Worm (Caenorhabditis elegans) whole organism, L4 larva: ENCODE results near the gene F10G7.10.
A peak's percentile ranks its signal among the peaks of the same experiment; 100 is the strongest.

Experiments used
- D1046.2 ChIP-seq: fragments of 200-800 bp; sonication (Bioruptor generic); IDR thresholded peaks from 2 replicates; pipeline ENCODE4 v1.3.6; 2022; ENCODE audit warnings: missing genetic modification characterization, missing compliant biosample characterization
- F26F4.8 ChIP-seq: fragments of 200-800 bp; sonication (Bioruptor generic); conservative IDR thresholded peaks from 2 replicates; pipeline ENCODE4 v1.3.6; 2022; ENCODE audit warnings: missing genetic modification characterization, missing compliant biosample characterization
- F37D6.2 ChIP-seq: sonication (generic microtip); optimal IDR thresholded peaks from 2 replicates; lab custom pipeline; 2016; ENCODE audit warnings: mild to moderate bottlenecking, missing genetic modification characterization, missing compliant biosample characterization
- F44E2.7 ChIP-seq: fragments of 200-800 bp; sonication (Bioruptor generic); IDR thresholded peaks from 2 replicates; pipeline ENCODE4 v2.1.2; 2022; ENCODE audit warnings: missing genetic modification characterization, missing compliant biosample characterization
- R02D3.7 ChIP-seq: fragments of 150-350 bp; sonication (generic microtip); optimal IDR thresholded peaks from 3 replicates; lab custom pipeline; 2014; ENCODE audit warnings: missing biosample characterization, missing genetic modification characterization
- T26A8.4 ChIP-seq: fragments of 200-800 bp; sonication (Bioruptor generic); IDR thresholded peaks from 2 replicates; pipeline ENCODE4 v1.3.6; 2022; ENCODE audit warnings: missing genetic modification characterization, missing compliant biosample characterization
- Y48G9A.11 ChIP-seq: fragments of 200-800 bp; sonication (Bioruptor generic); IDR thresholded peaks from 2 replicates; pipeline ENCODE4 v1.3.6; 2022; ENCODE audit warnings: missing genetic modification reagents, missing genetic modification characterization, missing compliant biosample characterization
- Y5F2A.4 ChIP-seq: fragments of 200-800 bp; sonication (Bioruptor generic); optimal IDR thresholded peaks from 2 replicates; lab custom pipeline; 2018; ENCODE audit warnings: mild to moderate bottlenecking, missing genetic modification characterization, missing compliant biosample characterization
- ZK337.2 ChIP-seq: fragments of 200-800 bp; sonication (Bioruptor generic); IDR thresholded peaks from 2 replicates; pipeline ENCODE4 v1.3.6; 2022; ENCODE audit warnings: missing genetic modification reagents, missing genetic modification characterization, missing compliant biosample characterization
- aly-2 ChIP-seq: sonication (generic microtip); optimal IDR thresholded peaks from 2 replicates; lab custom pipeline; 2018; ENCODE audit warnings: missing biosample characterization, missing genetic modification characterization
- arid-1 ChIP-seq: fragments of 200-800 bp; sonication (Bioruptor generic); conservative IDR thresholded peaks from 2 replicates; pipeline ENCODE4 v1.3.6; 2022; ENCODE audit warnings: missing genetic modification reagents, missing genetic modification characterization, missing compliant biosample characterization
- attf-4 ChIP-seq: sonication (generic microtip); optimal IDR thresholded peaks from 3 replicates; lab custom pipeline; 2017; ENCODE audit warnings: missing biosample characterization, missing genetic modification characterization
- ceh-28 ChIP-seq: fragments of 150-350 bp; optimal IDR thresholded peaks from 2 replicates; lab custom pipeline; 2014; ENCODE audit warnings: missing biosample characterization, missing genetic modification reagents, missing genetic modification characterization
- ceh-32 ChIP-seq: sonication (generic microtip); optimal IDR thresholded peaks from 2 replicates; lab custom pipeline; 2016; ENCODE audit warnings: mild to moderate bottlenecking, missing genetic modification characterization, missing compliant biosample characterization; ENCODE audit not compliant: poor library complexity
- cey-2 ChIP-seq: sonication (generic microtip); optimal IDR thresholded peaks from 3 replicates; lab custom pipeline; 2017; ENCODE audit warnings: missing genetic modification characterization, mild to moderate bottlenecking, missing compliant biosample characterization, antibody characterized with exemption, borderline replicate concordance; ENCODE audit not compliant: insufficient read depth
- ctbp-1 ChIP-seq: fragments of 200-800 bp; sonication (Bioruptor generic); IDR thresholded peaks from 2 replicates; pipeline ENCODE4 v1.3.6; 2022; ENCODE audit warnings: missing genetic modification reagents, missing genetic modification characterization, missing compliant biosample characterization
- daf-12 ChIP-seq: fragments of 150-350 bp; optimal IDR thresholded peaks from 2 replicates; lab custom pipeline; 2014; ENCODE audit warnings: missing biosample characterization, missing genetic modification reagents, missing genetic modification characterization
- daf-19 ChIP-seq: fragments of 200-800 bp; sonication (Bioruptor generic); conservative IDR thresholded peaks from 2 replicates; pipeline ENCODE4 v1.3.6; 2022; ENCODE audit warnings: missing genetic modification characterization, missing compliant biosample characterization
- daf-8 ChIP-seq: fragments of 200-800 bp; sonication (Bioruptor generic); IDR thresholded peaks from 2 replicates; pipeline ENCODE4 v1.3.6; 2022; ENCODE audit warnings: missing genetic modification characterization, missing compliant biosample characterization
- dmd-8 ChIP-seq: fragments of 200-800 bp; sonication (Bioruptor generic); IDR thresholded peaks from 2 replicates; pipeline ENCODE4 v1.3.6; 2022; ENCODE audit warnings: missing genetic modification characterization, missing compliant biosample characterization
- dpl-1 ChIP-seq: fragments of 150-350 bp; optimal IDR thresholded peaks from 2 replicates; lab custom pipeline; 2014; ENCODE audit warnings: missing biosample characterization, missing genetic modification reagents, missing genetic modification characterization
- duxl-1 ChIP-seq: sonication (generic microtip); optimal IDR thresholded peaks from 2 replicates; lab custom pipeline; 2016; ENCODE audit warnings: mild to moderate bottlenecking, missing genetic modification characterization, moderate library complexity, missing compliant biosample characterization; ENCODE audit not compliant: poor library complexity
- dve-1 ChIP-seq: sonication (generic microtip); optimal IDR thresholded peaks from 2 replicates; lab custom pipeline; 2017; ENCODE audit warnings: antibody characterized with exemption, mild to moderate bottlenecking, missing genetic modification characterization, missing compliant biosample characterization; ENCODE audit not compliant: insufficient read depth
- egl-27 ChIP-seq: sonication (generic microtip); optimal IDR thresholded peaks from 3 replicates; lab custom pipeline; 2017; ENCODE audit warnings: missing biosample characterization, missing genetic modification reagents, missing genetic modification characterization
- egl-43 ChIP-seq: fragments of 200-800 bp; sonication (Bioruptor generic); IDR thresholded peaks from 2 replicates; pipeline ENCODE4 v1.3.6; 2022; ENCODE audit warnings: missing genetic modification reagents, missing genetic modification characterization, missing compliant biosample characterization
- fkh-10 ChIP-seq: fragments of 150-350 bp; optimal IDR thresholded peaks from 2 replicates; lab custom pipeline; 2014; ENCODE audit warnings: missing biosample characterization, missing genetic modification reagents, missing genetic modification characterization
- hlh-11 ChIP-seq: fragments of 200-800 bp; sonication (Bioruptor generic); optimal IDR thresholded peaks from 2 replicates; lab custom pipeline; 2018; ENCODE audit warnings: mild to moderate bottlenecking, missing genetic modification characterization, missing compliant biosample characterization
- jun-1 ChIP-seq: fragments of 150-350 bp; optimal IDR thresholded peaks from 2 replicates; lab custom pipeline; 2014; ENCODE audit warnings: missing biosample characterization, missing genetic modification reagents, missing genetic modification characterization
- lim-7 ChIP-seq: fragments of 200-800 bp; sonication (Bioruptor generic); IDR thresholded peaks from 2 replicates; pipeline ENCODE4 v1.3.6; 2022; ENCODE audit warnings: missing genetic modification characterization, missing compliant biosample characterization
- lin-1 ChIP-seq: fragments of 200-800 bp; sonication (Bioruptor generic); IDR thresholded peaks from 2 replicates; pipeline ENCODE4 v1.3.6; 2022; ENCODE audit warnings: missing genetic modification reagents, missing genetic modification characterization, missing compliant biosample characterization
- lin-13 ChIP-seq: fragments of 150-350 bp; optimal IDR thresholded peaks from 2 replicates; lab custom pipeline; 2014; ENCODE audit warnings: missing biosample characterization, missing genetic modification reagents, missing genetic modification characterization
- lir-3 ChIP-seq: sonication (generic microtip); optimal IDR thresholded peaks from 2 replicates; lab custom pipeline; 2016; ENCODE audit warnings: mild to moderate bottlenecking, missing genetic modification characterization, missing compliant biosample characterization
- lsy-2 ChIP-seq, 2 experiments: fragments of 150-350 bp in 1 of 2; sonication (generic microtip) in 1 of 2; optimal IDR thresholded peaks; 2 replicates each; lab custom pipeline; 2014 to 2017; ENCODE audit warnings: missing biosample characterization in 2 of 2, missing genetic modification characterization in 2 of 2
- madf-5 ChIP-seq, 2 experiments: fragments of 200-800 bp; sonication (Bioruptor generic); IDR thresholded peaks; 2 replicates each; pipeline ENCODE4 v1.3.6; 2022; ENCODE audit warnings: missing compliant biosample characterization in 2 of 2, missing genetic modification characterization in 2 of 2
- madf-9 ChIP-seq: fragments of 200-800 bp; sonication (Bioruptor generic); conservative IDR thresholded peaks from 2 replicates; pipeline ENCODE4 v1.3.6; 2022; ENCODE audit warnings: missing genetic modification reagents, missing genetic modification characterization, missing compliant biosample characterization
- mdl-1 ChIP-seq, 2 experiments: fragments of 150-350 bp in 1 of 2; sonication (generic microtip) in 1 of 2; optimal IDR thresholded peaks; 2 replicates each; lab custom pipeline; 2014 to 2017; ENCODE audit warnings: missing biosample characterization in 2 of 2, missing genetic modification characterization in 2 of 2
- mdt-29 ChIP-seq: fragments of 200-800 bp; sonication (Bioruptor generic); IDR thresholded peaks from 2 replicates; pipeline ENCODE4 v1.3.6; 2022; ENCODE audit warnings: missing genetic modification reagents, missing genetic modification characterization, missing compliant biosample characterization
- mxl-2 ChIP-seq: fragments of 200-800 bp; sonication (Bioruptor generic); conservative IDR thresholded peaks from 2 replicates; pipeline ENCODE4 v1.3.6; 2022; ENCODE audit warnings: missing genetic modification reagents, missing genetic modification characterization, missing compliant biosample characterization
- nhr-25 ChIP-seq: sonication (generic microtip); optimal IDR thresholded peaks from 2 replicates; lab custom pipeline; 2017; ENCODE audit warnings: missing genetic modification characterization, mild to moderate bottlenecking, missing compliant biosample characterization, antibody characterized with exemption, moderate library complexity, borderline replicate concordance; ENCODE audit not compliant: insufficient read depth
- nhr-41 ChIP-seq: fragments of 200-800 bp; sonication (Bioruptor generic); IDR thresholded peaks from 2 replicates; pipeline ENCODE4 v1.3.6; 2022; ENCODE audit warnings: missing genetic modification reagents, missing genetic modification characterization, missing compliant biosample characterization
- nhr-48 ChIP-seq: sonication (generic microtip); optimal IDR thresholded peaks from 2 replicates; lab custom pipeline; 2016; ENCODE audit warnings: mild to moderate bottlenecking, missing genetic modification characterization, missing compliant biosample characterization
- nhr-6 ChIP-seq: fragments of 150-350 bp; optimal IDR thresholded peaks from 2 replicates; lab custom pipeline; 2014; ENCODE audit warnings: missing biosample characterization, missing genetic modification characterization
- php-3 ChIP-seq: fragments of 200-800 bp; sonication (Bioruptor generic); IDR thresholded peaks from 2 replicates; pipeline ENCODE4 v1.3.6; 2022; ENCODE audit warnings: missing genetic modification reagents, missing genetic modification characterization, missing compliant biosample characterization
- set-16 ChIP-seq: fragments of 200-800 bp; sonication (Bioruptor generic); IDR thresholded peaks from 2 replicates; pipeline ENCODE4 v1.3.6; 2022; ENCODE audit warnings: missing genetic modification reagents, missing genetic modification characterization, missing compliant biosample characterization
- spr-3 ChIP-seq: fragments of 200-800 bp; sonication (Bioruptor generic); optimal IDR thresholded peaks from 2 replicates; lab custom pipeline; 2018; ENCODE audit warnings: mild to moderate bottlenecking, missing genetic modification characterization, missing compliant biosample characterization
- tag-97 ChIP-seq: fragments of 200-800 bp; sonication (Bioruptor generic); IDR thresholded peaks from 2 replicates; pipeline ENCODE4 v1.3.6; 2022; ENCODE audit warnings: missing genetic modification characterization, missing compliant biosample characterization
- zag-1 ChIP-seq: fragments of 150-350 bp; optimal IDR thresholded peaks from 2 replicates; lab custom pipeline; 2014; ENCODE audit warnings: missing biosample characterization, missing genetic modification characterization
- zfp-2 ChIP-seq: sonication (generic microtip); optimal IDR thresholded peaks from 2 replicates; lab custom pipeline; 2016; ENCODE audit warnings: mild to moderate bottlenecking, missing genetic modification characterization, missing compliant biosample characterization
- zfp-3 ChIP-seq: fragments of 200-800 bp; sonication (Bioruptor generic); conservative IDR thresholded peaks from 2 replicates; pipeline ENCODE4 v1.3.6; 2022; ENCODE audit warnings: missing genetic modification reagents, missing genetic modification characterization, missing compliant biosample characterization
- zip-2 ChIP-seq: fragments of 150-350 bp; optimal IDR thresholded peaks from 2 replicates; lab custom pipeline; 2014; ENCODE audit warnings: missing biosample characterization, missing genetic modification characterization
- ztf-7 ChIP-seq: fragments of 150-350 bp; optimal IDR thresholded peaks from 2 replicates; lab custom pipeline; 2014; ENCODE audit warnings: missing biosample characterization, missing genetic modification characterization

Gene F10G7.10

DNA sequence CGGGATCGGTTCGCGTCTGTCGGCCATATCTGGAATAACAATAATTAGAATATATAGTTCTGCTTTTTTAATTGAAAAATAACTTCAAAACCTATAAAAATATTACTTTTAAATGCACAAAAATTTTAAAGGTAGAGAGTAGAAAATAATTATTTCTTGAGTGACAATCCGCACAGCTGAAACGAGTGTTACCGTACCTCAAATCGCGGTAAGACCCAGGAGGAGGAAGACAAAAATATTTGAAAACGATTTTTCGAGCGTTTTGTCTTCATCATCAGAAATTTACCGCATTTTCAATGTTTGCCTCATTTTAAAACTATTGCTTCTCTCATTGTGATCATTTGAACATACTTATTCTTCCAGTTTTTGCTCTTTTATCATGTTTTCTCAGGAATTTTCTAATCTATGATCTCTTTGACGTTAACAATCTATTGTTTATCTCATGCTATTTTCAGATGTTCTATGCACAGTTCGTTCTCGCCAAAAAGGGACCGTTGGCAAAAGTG, 27.7 kb downstream of the F10G7.10 start, which contains the start of the genes rpn-5 and scc-1:
Gene rpn-5 (minus strand): TSS at position 162 of the 506 bp plus-strand sequence.
Gene scc-1 (plus strand): TSS at position 456 of the 506 bp plus-strand sequence.
- TF ChIP-seq F26F4.8 (GFP tag; lab: Robert Waterston, UW) (no peak), attf-4 (no peak), mdl-1 (tag; optimal IDR thresholded peaks at IDR 0.05; lab: Kevin White, UChicago) (no peak), zip-2 (tag; lab: Kevin White, UChicago) (no peak), zfp-3 (GFP tag; lab: Robert Waterston, UW) (no peak), zfp-2 (tag; lab: Kevin White, UChicago) (no peak), madf-5 (GFP tag; IDR thresholded peaks at IDR 0.05; lab: Robert Waterston, UW) (no peak), lin-13 (peak; percentile 46), T26A8.4 (GFP tag; lab: Robert Waterston, UW) (no peak), tag-97 (no peak), daf-8 (GFP tag; lab: Robert Waterston, UW) (no peak), ceh-28 (tag; lab: Kevin White, UChicago) (no peak), set-16 (GFP tag; lab: Robert Waterston, UW) (no peak), egl-43 (GFP tag; lab: Robert Waterston, UW) (no peak), daf-19 (GFP tag; lab: Robert Waterston, UW) (no peak), lin-1 (GFP tag; lab: Robert Waterston, UW) (no peak), php-3 (no peak), daf-12 (tag; lab: Kevin White, UChicago) (no peak), nhr-6 (tag; lab: Kevin White, UChicago) (peak; percentile 53), spr-3 (GFP tag; lab: Kevin White, UChicago) (no peak), jun-1 (tag; lab: Kevin White, UChicago) (no peak), lim-7 (GFP tag; lab: Robert Waterston, UW) (no peak), arid-1 (GFP tag; lab: Robert Waterston, UW) (no peak), mdt-29 (GFP tag; lab: Robert Waterston, UW) (no peak), duxl-1 (peak; percentile 25), Y48G9A.11 (no peak), mxl-2 (GFP tag; lab: Robert Waterston, UW) (no peak), madf-9 (GFP tag; lab: Robert Waterston, UW) (no peak), lsy-2 (tag; optimal IDR thresholded peaks at IDR 0.05; lab: Kevin White, UChicago) (peak; percentile 94 to 99), aly-2 (tag; lab: Kevin White, UChicago) (no peak), dmd-8 (no peak), Y5F2A.4 (GFP tag; lab: Kevin White, UChicago) (no peak), nhr-25 (tag; lab: Kevin White, UChicago) (peak; percentile 27), F44E2.7 (no peak), F37D6.2 (tag; lab: Kevin White, UChicago) (no peak), D1046.2 (GFP tag; lab: Robert Waterston, UW) (peak; percentile 98), egl-27 (no peak), dve-1 (tag; lab: Kevin White, UChicago) (peak; percentile 48), hlh-11 (tag; lab: Kevin White, UChicago) (peak; percentile 50), ZK337.2 (GFP tag; lab: Robert Waterston, UW) (no peak), cey-2 (tag; lab: Kevin White, UChicago) (no peak), ctbp-1 (no peak), lir-3 (tag; lab: Kevin White, UChicago) (no peak), dpl-1 (peak; percentile 92), R02D3.7 (tag; lab: Kevin White, UChicago) (no peak), nhr-41 (GFP tag; lab: Robert Waterston, UW) (no peak), ceh-32 (no peak), fkh-10 (GFP tag; lab: Kevin White, UChicago) (no peak), ztf-7 (tag; lab: Kevin White, UChicago) (no peak), nhr-48 (tag; lab: Kevin White, UChicago) (no peak), zag-1 (no peak)
